Worm (Caenorhabditis elegans) whole organism, L1 larva: ENCODE measurements around the gene C27B7.7.

Experiments
- C16A3.4 ChIP-seq: fragments of 150-350 bp; optimal IDR thresholded peaks from 2 replicates; lab custom pipeline; 2014; ENCODE audit warnings: missing biosample characterization, missing genetic modification characterization
- F16B12.6 ChIP-seq: fragments of 150-350 bp; optimal IDR thresholded peaks from 2 replicates; lab custom pipeline; 2014; ENCODE audit warnings: missing biosample characterization, missing genetic modification characterization
- aha-1 ChIP-seq: fragments of 150-350 bp; optimal IDR thresholded peaks from 2 replicates; lab custom pipeline; 2014; ENCODE audit warnings: missing biosample characterization, missing genetic modification characterization
- alr-1 ChIP-seq: fragments of 200-800 bp; sonication (Bioruptor generic); optimal IDR thresholded peaks from 2 replicates; lab custom pipeline; 2018; ENCODE audit warnings: borderline replicate concordance, mild to moderate bottlenecking, missing genetic modification characterization, missing compliant biosample characterization
- ama-1 ChIP-seq: fragments of 150-350 bp; optimal IDR thresholded peaks from 2 replicates; lab custom pipeline; 2014
- blmp-1 ChIP-seq: fragments of 150-350 bp; optimal IDR thresholded peaks from 2 replicates; lab custom pipeline; 2014; ENCODE audit warnings: missing biosample characterization, missing genetic modification characterization
- ceh-90 ChIP-seq: sonication (generic microtip); optimal IDR thresholded peaks from 2 replicates; lab custom pipeline; 2016; ENCODE audit warnings: missing genetic modification characterization, missing compliant biosample characterization
- dpl-1 ChIP-seq, 3 experiments: fragments of 150-350 bp in 2 of 3; sonication (generic microtip) in 1 of 3; optimal IDR thresholded peaks; 2 replicates each; lab custom pipeline; 2014 to 2017; ENCODE audit warnings: missing biosample characterization in 3 of 3, missing genetic modification characterization in 3 of 3, missing genetic modification reagents in 3 of 3
- dsc-1 ChIP-seq: sonication (generic microtip); optimal IDR thresholded peaks from 2 replicates; lab custom pipeline; 2016; ENCODE audit warnings: mild to moderate bottlenecking, missing genetic modification characterization, missing compliant biosample characterization
- egl-13 ChIP-seq: sonication (generic microtip); optimal IDR thresholded peaks from 2 replicates; lab custom pipeline; 2016; ENCODE audit warnings: missing genotype, missing genetic modification reagents, missing genetic modification characterization, missing compliant biosample characterization
- elt-2 ChIP-seq: sonication (generic microtip); optimal IDR thresholded peaks from 2 replicates; lab custom pipeline; 2016; ENCODE audit warnings: missing genetic modification characterization, mild to moderate bottlenecking, inconsistent platforms, missing compliant biosample characterization, missing genetic modification reagents
- grh-1 ChIP-seq: fragments of 200-800 bp; sonication (Bioruptor generic); IDR thresholded peaks from 2 replicates; pipeline ENCODE4 v1.3.6; 2022; ENCODE audit warnings: missing genetic modification reagents, missing genetic modification characterization, missing compliant biosample characterization
- hpl-2 ChIP-seq: fragments of 150-350 bp; optimal IDR thresholded peaks from 2 replicates; lab custom pipeline; 2014; ENCODE audit warnings: missing biosample characterization, missing genetic modification reagents, missing genetic modification characterization
- irx-1 ChIP-seq: sonication (generic microtip); optimal IDR thresholded peaks from 2 replicates; lab custom pipeline; 2016; ENCODE audit warnings: missing genetic modification characterization, missing compliant biosample characterization
- lin-13 ChIP-seq: fragments of 150-350 bp; optimal IDR thresholded peaks from 2 replicates; lab custom pipeline; 2014; ENCODE audit warnings: missing biosample characterization, missing genetic modification reagents, missing genetic modification characterization
- lin-15B ChIP-seq: fragments of 150-350 bp; sonication (generic microtip); optimal IDR thresholded peaks from 3 replicates; lab custom pipeline; 2014; ENCODE audit warnings: missing biosample characterization, missing genetic modification characterization
- lin-35 ChIP-seq, 2 experiments: fragments of 150-350 bp; optimal IDR thresholded peaks; 2 replicates each; lab custom pipeline; 2014; ENCODE audit warnings: missing biosample characterization in 2 of 2, missing genetic modification characterization in 2 of 2, missing genetic modification reagents in 2 of 2
- lir-3 ChIP-seq: sonication (generic microtip); optimal IDR thresholded peaks from 2 replicates; lab custom pipeline; 2016; ENCODE audit warnings: mild to moderate bottlenecking, missing genetic modification characterization, moderate library complexity, missing compliant biosample characterization; ENCODE audit not compliant: poor library complexity
- lsy-2 ChIP-seq, 2 experiments: fragments of 150-350 bp; optimal IDR thresholded peaks; 2 replicates each; lab custom pipeline; 2014; ENCODE audit warnings: missing biosample characterization in 2 of 2, missing genetic modification characterization in 2 of 2
- mef-2 ChIP-seq: fragments of 150-350 bp; optimal IDR thresholded peaks from 2 replicates; lab custom pipeline; 2014; ENCODE audit warnings: missing biosample characterization, missing genetic modification characterization
- nhr-237 ChIP-seq: fragments of 150-350 bp; optimal IDR thresholded peaks from 2 replicates; lab custom pipeline; 2014; ENCODE audit warnings: missing biosample characterization, missing genetic modification characterization
- nhr-28 ChIP-seq: fragments of 150-350 bp; optimal IDR thresholded peaks from 2 replicates; lab custom pipeline; 2014; ENCODE audit warnings: missing biosample characterization, missing genetic modification characterization
- nhr-71 ChIP-seq: sonication (generic microtip); optimal IDR thresholded peaks from 2 replicates; lab custom pipeline; 2016; ENCODE audit warnings: mild to moderate bottlenecking, missing genetic modification characterization, moderate library complexity, missing compliant biosample characterization
- nhr-76 ChIP-seq: sonication (generic microtip); optimal IDR thresholded peaks from 2 replicates; lab custom pipeline; 2017; ENCODE audit warnings: missing biosample characterization, missing genetic modification characterization
- nhr-77 ChIP-seq: fragments of 150-350 bp; optimal IDR thresholded peaks from 2 replicates; lab custom pipeline; 2014; ENCODE audit warnings: missing biosample characterization, missing genetic modification characterization
- nhr-85 ChIP-seq: sonication (generic microtip); peaks from one replicate; lab custom pipeline; 2016; ENCODE audit warnings: missing genetic modification characterization, inconsistent platforms, missing compliant biosample characterization
- pag-3 ChIP-seq: sonication (generic microtip); optimal IDR thresholded peaks from 2 replicates; lab custom pipeline; 2017; ENCODE audit warnings: missing genetic modification characterization, mild to moderate bottlenecking, missing compliant biosample characterization, antibody characterized with exemption, borderline replicate concordance; ENCODE audit not compliant: insufficient read depth
- skn-1 ChIP-seq: fragments of 150-350 bp; optimal IDR thresholded peaks from 2 replicates; lab custom pipeline; 2014; ENCODE audit warnings: missing biosample characterization, missing genetic modification characterization
- sptf-1 ChIP-seq: fragments of 150-350 bp; optimal IDR thresholded peaks from 2 replicates; lab custom pipeline; 2014; ENCODE audit warnings: missing biosample characterization, missing genetic modification characterization
- swsn-7 ChIP-seq: sonication (generic microtip); optimal IDR thresholded peaks from 2 replicates; lab custom pipeline; 2016; ENCODE audit warnings: missing genetic modification characterization, missing compliant biosample characterization
- tbx-2 ChIP-seq: sonication (generic microtip); optimal IDR thresholded peaks from 2 replicates; lab custom pipeline; 2016; ENCODE audit warnings: missing genetic modification characterization, missing compliant biosample characterization
- unc-86 ChIP-seq: sonication (generic microtip); optimal IDR thresholded peaks from 2 replicates; lab custom pipeline; 2016; ENCODE audit warnings: missing genetic modification characterization, missing compliant biosample characterization
- zag-1 ChIP-seq: fragments of 150-350 bp; optimal IDR thresholded peaks from 2 replicates; lab custom pipeline; 2014; ENCODE audit warnings: missing biosample characterization, missing genetic modification characterization
- zip-4 ChIP-seq: fragments of 200-800 bp; sonication (Bioruptor generic); optimal IDR thresholded peaks from 2 replicates; lab custom pipeline; 2018; ENCODE audit warnings: mild to moderate bottlenecking, missing genetic modification characterization, moderate library complexity, missing compliant biosample characterization
- ztf-11 ChIP-seq, 2 experiments: sonication (generic microtip); optimal IDR thresholded peaks; 2 replicates each; lab custom pipeline; 2016 to 2017; ENCODE audit warnings: missing genetic modification characterization in 2 of 2, missing biosample characterization in 1 of 2, missing compliant biosample characterization in 1 of 2
- ztf-4 ChIP-seq: fragments of 150-350 bp; optimal IDR thresholded peaks from 2 replicates; lab custom pipeline; 2014; ENCODE audit warnings: missing biosample characterization, missing genetic modification characterization

C27B7.7 gene

DNA sequence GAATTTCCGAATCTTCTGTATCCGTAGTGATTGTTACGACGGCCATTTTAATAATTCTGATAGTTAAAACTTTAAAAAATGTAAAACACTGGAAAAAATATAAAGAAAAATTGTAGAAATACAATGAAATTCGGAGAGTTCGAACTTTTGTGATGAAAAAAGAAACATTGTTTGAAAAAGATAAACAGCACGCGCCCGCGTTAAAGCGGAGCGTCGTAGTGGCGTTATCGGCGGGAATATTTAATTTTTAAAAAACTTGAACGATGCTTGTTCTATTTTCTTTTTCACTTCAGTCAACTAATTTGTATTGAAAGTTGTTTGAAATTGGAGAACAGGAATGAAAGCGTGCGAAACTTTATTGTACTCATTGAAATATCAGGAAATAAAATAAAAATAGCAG lies 37.2 kb upstream of the C27B7.7 start, which contains the start of gene npp-23 (continued):
- TF ChIP-seq nhr-28 (tag; lab: Kevin White, UChicago) (no peak), dsc-1 (peak; percentile 53), irx-1 (no peak), lin-13 (GFP tag; lab: Kevin White, UChicago) (peak; percentile 15), ama-1 (no peak), zip-4 (GFP tag; lab: Kevin White, UChicago) (no peak), grh-1 (GFP tag; lab: Robert Waterston, UW) (peak; percentile 38; the same call in 1 of the 2 replicates), sptf-1 (tag; lab: Kevin White, UChicago) (no peak), nhr-85 (tag; lab: Kevin White, UChicago) (no peak), ztf-4 (tag; lab: Kevin White, UChicago) (no peak)
- TF ChIP-seq, all 84 proteins: peak for 26

DNA sequence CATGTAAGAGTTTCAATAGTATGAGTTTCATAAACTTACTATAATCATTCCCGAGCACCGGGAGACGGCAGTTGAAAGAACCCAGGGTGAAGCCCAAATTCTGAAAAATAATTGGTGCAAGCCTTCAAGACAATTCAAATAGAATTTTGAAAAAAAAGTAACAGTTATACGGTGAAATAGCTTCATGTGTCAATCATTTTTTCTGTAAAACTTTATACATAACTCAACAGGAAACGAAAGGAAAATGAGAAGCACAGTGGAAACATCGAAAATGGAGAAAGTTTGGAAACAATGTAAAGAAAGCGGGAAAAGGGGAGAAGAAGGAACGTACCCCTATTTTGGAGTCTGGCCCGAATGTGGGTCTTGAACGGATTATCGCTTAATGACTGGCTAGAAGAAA lies 33.9 kb upstream of the C27B7.7 start, which contains the start of gene C09G9.3:
Gene C09G9.3, minus strand, starts transcription at position 101 of the 400 bp plus-strand sequence.
- no peak for TF ChIP-seq skn-1 (tag; lab: Kevin White, UChicago)
- no peak for TF ChIP-seq lin-15B (tag; lab: Kevin White, UChicago)
- TF ChIP-seq nhr-237: no peak
- no peak for TF ChIP-seq mef-2 (tag; lab: Kevin White, UChicago)
- no peak for TF ChIP-seq egl-13 (tag; lab: Kevin White, UChicago)
- no peak for TF ChIP-seq elt-2
- TF ChIP-seq aha-1 (tag; lab: Kevin White, UChicago): no peak
- no peak for TF ChIP-seq ztf-11 (tag; optimal IDR thresholded peaks at IDR 0.05; lab: Kevin White, UChicago)
- TF ChIP-seq nhr-71 (tag; lab: Kevin White, UChicago): no peak
- no peak for TF ChIP-seq F16B12.6 (tag; lab: Kevin White, UChicago)
- TF ChIP-seq ceh-90: no peak
- TF ChIP-seq nhr-76 (tag; lab: Kevin White, UChicago): no peak
- TF ChIP-seq hpl-2 (GFP tag; lab: Kevin White, UChicago): no peak
- TF ChIP-seq nhr-77 (tag; lab: Kevin White, UChicago): no peak

DNA sequence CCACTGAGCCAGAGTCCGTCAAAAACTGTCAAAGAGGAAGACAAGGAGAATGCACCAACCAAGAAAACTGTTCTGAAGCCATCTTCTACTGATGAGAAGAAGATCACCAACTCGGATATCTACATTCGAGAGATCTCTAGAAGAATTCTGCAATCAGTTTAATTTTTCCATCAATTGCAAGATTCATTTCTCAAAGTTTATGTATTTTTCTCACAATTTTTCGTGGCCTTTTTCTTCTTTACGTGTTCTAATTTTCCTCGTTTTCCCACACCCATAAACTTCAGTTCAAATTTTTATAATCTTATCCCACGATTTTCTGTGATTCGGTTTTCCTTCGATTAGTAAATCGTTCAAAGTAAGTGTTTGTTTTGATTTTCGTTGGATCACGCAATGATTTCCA lies 33.0 kb upstream of the C27B7.7 start, which contains the start of gene hdl-2:
Gene hdl-2, plus strand, starts transcription at position 301 of the 400 bp plus-strand sequence.
- TF ChIP-seq zag-1 (no peak), lir-3 (tag; lab: Kevin White, UChicago) (no peak), lin-15B (tag; lab: Kevin White, UChicago) (no peak), C16A3.4 (no peak), lin-35 (GFP tag; optimal IDR thresholded peaks at IDR 0.05; lab: Kevin White, UChicago) (no peak), ztf-4 (tag; lab: Kevin White, UChicago) (no peak), nhr-77 (tag; lab: Kevin White, UChicago) (no peak)

DNA sequence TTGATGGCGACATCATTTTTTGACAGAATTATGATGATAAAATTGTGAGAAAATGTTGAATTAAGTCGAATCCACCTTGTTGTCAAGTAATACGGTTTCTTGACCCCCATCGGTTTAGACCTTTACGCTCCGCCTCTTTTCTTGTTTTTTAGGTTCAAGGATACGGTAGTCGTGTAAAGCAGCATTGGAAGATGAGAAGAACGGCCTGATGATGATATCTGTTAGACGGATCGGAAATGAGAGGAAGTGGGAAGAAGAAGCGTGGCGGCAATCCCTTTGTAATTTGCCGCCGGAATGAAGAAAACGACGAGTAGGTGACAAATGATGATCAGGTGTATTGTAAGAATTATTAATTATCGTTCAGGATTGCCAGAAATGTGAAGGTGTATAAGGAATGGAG lies 27.0 kb upstream of the C27B7.7 start, which contains the start of gene npax-4:
Gene npax-4, minus strand, starts transcription at position 101 of the 400 bp plus-strand sequence.
- no peak for TF ChIP-seq dsc-1

DNA sequence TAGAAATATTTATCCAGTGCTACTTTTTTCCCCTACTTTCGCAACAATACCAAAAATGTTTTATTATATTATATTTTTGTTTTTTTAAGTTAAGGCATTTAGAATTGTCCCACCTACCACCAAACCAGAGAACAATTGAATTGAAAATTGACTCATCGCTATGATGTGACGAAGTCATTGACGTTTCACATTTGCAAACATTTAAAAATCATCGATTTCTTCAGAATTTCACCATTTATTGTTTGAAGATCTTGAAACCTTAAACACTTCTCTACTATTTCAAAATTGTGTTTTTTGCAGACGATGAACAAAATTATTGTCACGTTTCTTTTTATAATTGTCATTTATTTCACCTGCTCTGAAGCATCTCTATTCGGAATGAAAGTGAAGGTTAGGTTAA lies 25.7 kb upstream of the C27B7.7 start, which contains the start of gene C09G9.8:
Gene C09G9.8, plus strand, starts transcription at position 301 of the 400 bp plus-strand sequence.
- TF ChIP-seq pag-3 (tag; lab: Kevin White, UChicago) (no peak), irx-1 (no peak), swsn-7 (tag; lab: Kevin White, UChicago) (no peak), tbx-2 (tag; lab: Kevin White, UChicago) (no peak), alr-1 (no peak), elt-2 (no peak), hpl-2 (GFP tag; lab: Kevin White, UChicago) (no peak), ama-1 (no peak), nhr-76 (tag; lab: Kevin White, UChicago) (no peak)

DNA sequence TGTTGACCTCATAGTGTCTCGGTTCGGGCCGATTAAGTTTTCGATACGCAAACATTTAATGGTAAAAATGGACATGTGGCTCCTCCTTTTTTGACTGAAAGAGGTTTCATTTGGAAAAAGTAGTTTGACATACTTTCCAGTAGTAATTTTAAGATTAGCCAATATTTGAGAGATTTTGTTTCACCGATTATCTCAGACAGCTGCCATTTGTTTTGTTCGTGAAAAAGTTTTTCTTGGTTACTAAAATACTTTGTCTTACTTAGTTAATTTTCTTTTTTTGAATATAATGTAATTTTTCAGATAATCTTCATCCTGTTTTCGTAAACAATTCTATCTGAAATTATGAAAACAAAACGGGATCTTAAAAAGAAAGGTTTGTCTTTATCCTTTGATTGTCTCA lies 20.6 kb upstream of the C27B7.7 start, which contains the start of gene C09G9.5:
Gene C09G9.5, plus strand, starts transcription at position 301 of the 400 bp plus-strand sequence.
- TF ChIP-seq lsy-2 (tag; optimal IDR thresholded peaks at IDR 0.05; lab: Kevin White, UChicago): no peak
- no peak for TF ChIP-seq blmp-1
- no peak for TF ChIP-seq unc-86
- no peak for TF ChIP-seq dpl-1 (GFP tag; optimal IDR thresholded peaks at IDR 0.05; lab: Kevin White, UChicago)
- no peak for TF ChIP-seq nhr-76 (tag; lab: Kevin White, UChicago)
